Fruit fly (Drosophila melanogaster): ENCODE results near the gene CG14624.

dm6 chrX:1256742-1257441 lies 50.4 kb downstream of the CG14624 start:
- TF ChIP-seq tup (GFP tag; optimal IDR thresholded peaks at IDR 0.05) (no peak), CG10959 (GFP tag; IDR thresholded peaks at IDR 0.05) (no peak), fd3F (GFP tag; optimal IDR thresholded peaks at IDR 0.05) (no peak)
